Worm (Caenorhabditis elegans): Measurements from ENCODE around the gene str-9.

- no peak for TF ChIP-seq pha-4 (tag; optimal IDR thresholded peaks at IDR 0.05)
- no peak for TF ChIP-seq nhr-12 (tag; optimal IDR thresholded peaks at IDR 0.05)
- no peak for TF ChIP-seq elt-1 (tag; optimal IDR thresholded peaks at IDR 0.05; ENCODE audit: borderline replicate concordance, insufficient read depth)
- no peak for TF ChIP-seq nhr-237 (tag; optimal IDR thresholded peaks at IDR 0.05)
- TF ChIP-seq nhr-2 (tag; optimal IDR thresholded peaks at IDR 0.05), result no peak
- TF ChIP-seq zip-8 (tag; optimal IDR thresholded peaks at IDR 0.05), result no peak
- no peak for TF ChIP-seq ceh-83 (GFP tag; optimal IDR thresholded peaks at IDR 0.05)
Observed at ce11 chrV:15750130-15750529, 8.4 kb upstream of the str-9 start, which contains the start of gene str-6.
